Fruit fly (Drosophila melanogaster) whole organism, pupa: ENCODE measurements around the gene CG14304.

Experiments
- CG13204 ChIP-seq: fragments of 200-800 bp; sonication (Bioruptor generic); optimal IDR thresholded peaks from 2 replicates; lab custom pipeline; 2018; ENCODE audit warnings: missing biosample characterization, mild to moderate bottlenecking, missing genetic modification characterization, moderate library complexity
- CG8301 ChIP-seq: fragments of 200-800 bp; sonication (Bioruptor generic); optimal IDR thresholded peaks from 2 replicates; lab custom pipeline; 2018; ENCODE audit warnings: missing biosample characterization, mild to moderate bottlenecking, missing genetic modification characterization
- CG9948 ChIP-seq: fragments of 200-800 bp; sonication (Bioruptor generic); optimal IDR thresholded peaks from 2 replicates; lab custom pipeline; 2018; ENCODE audit warnings: missing biosample characterization, mild to moderate bottlenecking, missing genetic modification characterization, moderate library complexity
- Pif1A ChIP-seq: fragments of 200-800 bp; sonication (Bioruptor generic); optimal IDR thresholded peaks from 3 replicates; lab custom pipeline; 2016; ENCODE audit warnings: missing biosample characterization, missing genetic modification characterization
- Snoo ChIP-seq: fragments of 200-800 bp; sonication (Bioruptor generic); optimal IDR thresholded peaks from 3 replicates; lab custom pipeline; 2017; ENCODE audit warnings: missing biosample characterization, mild to moderate bottlenecking, missing genetic modification characterization, inconsistent platforms
- gl ChIP-seq: fragments of 200-800 bp; sonication (Bioruptor generic); optimal IDR thresholded peaks from 2 replicates; lab custom pipeline; 2018; ENCODE audit warnings: missing biosample characterization, mild to moderate bottlenecking, missing genetic modification characterization
- rn ChIP-seq: fragments of 200-800 bp; sonication (Bioruptor generic); IDR thresholded peaks from 2 replicates; pipeline ENCODE4 v1.3.6; 2022; ENCODE audit warnings: missing biosample characterization, missing genetic modification characterization

DNA sequence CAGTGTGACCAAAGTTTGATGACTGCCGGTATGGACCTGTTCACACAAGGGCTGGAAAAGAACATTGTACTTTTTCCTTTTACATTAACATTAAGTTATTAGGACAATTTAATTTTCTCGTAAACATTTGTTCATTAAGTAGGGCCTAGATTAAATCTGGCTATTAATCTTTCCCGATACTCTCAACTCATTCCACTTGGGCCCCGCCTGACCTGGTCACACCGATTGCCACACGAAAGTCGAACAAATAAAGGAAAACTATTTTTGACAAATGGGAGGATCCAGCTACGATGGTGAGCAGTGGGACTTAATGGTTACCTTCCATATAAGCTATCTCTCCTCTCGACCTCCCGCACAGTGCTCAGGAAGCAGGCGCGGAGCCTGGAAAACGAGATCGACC is 42.4 kb upstream of the CG14304 start, which contains the start of the genes Cpsf73 and Gos28:
- no peak for TF ChIP-seq gl
- no peak for TF ChIP-seq CG13204 (GFP tag; lab: Kevin White, UChicago)
- no peak for TF ChIP-seq CG8301
- no peak for TF ChIP-seq Pif1A
- TF ChIP-seq CG9948 (tag; lab: Kevin White, UChicago), result no peak
- no peak for TF ChIP-seq Snoo (tag; lab: Kevin White, UChicago)
- no peak for TF ChIP-seq rn (GFP tag; lab: Robert Waterston, UW)
